Fruit fly (Drosophila melanogaster) whole organism, embryonic: ENCODE results near the gene Nup37.

ENCODE experiments used
- BtbVII ChIP-seq: fragments of 200-800 bp; sonication (Bioruptor generic); optimal IDR thresholded peaks from 3 replicates; lab custom pipeline; 2017; ENCODE audit warnings: missing biosample characterization, mild to moderate bottlenecking, missing genetic modification characterization
- CG11696 ChIP-seq: fragments of 200-800 bp; sonication (Bioruptor generic); IDR thresholded peaks from 2 replicates; pipeline ENCODE4 v1.3.6; 2022; ENCODE audit warnings: missing biosample characterization, missing genetic modification characterization
- CG18599 ChIP-seq: fragments of 200-800 bp; sonication (Bioruptor generic); optimal IDR thresholded peaks from 3 replicates; lab custom pipeline; 2017; ENCODE audit warnings: missing biosample characterization, missing genetic modification characterization, mild to moderate bottlenecking, moderate library complexity, missing genetic modification reagents
- CG31441 ChIP-seq: fragments of 200-800 bp; sonication (Bioruptor generic); IDR thresholded peaks from 2 replicates; pipeline ENCODE4 v1.3.6; 2022; ENCODE audit warnings: missing biosample characterization, missing genetic modification characterization
- CG6654 ChIP-seq: fragments of 200-800 bp; sonication (Bioruptor generic); optimal IDR thresholded peaks from 2 replicates; lab custom pipeline; 2017; ENCODE audit warnings: missing biosample characterization, mild to moderate bottlenecking, missing genetic modification characterization
- Dbx ChIP-seq: fragments of 200-800 bp; sonication (Bioruptor generic); IDR thresholded peaks from 3 replicates; pipeline ENCODE4 v1.3.6; 2022; ENCODE audit warnings: missing biosample characterization, missing genetic modification characterization
- GATAe ChIP-seq: fragments of 200-800 bp; sonication (Bioruptor generic); conservative IDR thresholded peaks from 2 replicates; pipeline ENCODE4 v1.3.6; 2022; ENCODE audit warnings: missing biosample characterization, missing genetic modification characterization
- Rfx ChIP-seq: fragments of 200-800 bp; sonication (Bioruptor generic); IDR thresholded peaks from 2 replicates; pipeline ENCODE4 v1.3.6; 2022; ENCODE audit warnings: missing biosample characterization, missing genetic modification characterization
- abd-A ChIP-seq: fragments of 200-800 bp; sonication (Bioruptor generic); optimal IDR thresholded peaks from 3 replicates; lab custom pipeline; 2019; ENCODE audit warnings: missing biosample characterization, mild to moderate bottlenecking, missing genetic modification characterization, moderate library complexity
- chinmo ChIP-seq: fragments of 200-800 bp; sonication (Bioruptor generic); IDR thresholded peaks from 4 replicates; pipeline ENCODE4 v1.3.6; 2022; ENCODE audit warnings: missing biosample characterization, missing genetic modification characterization; ENCODE audit not compliant: partially characterized antibody
- disco-r ChIP-seq: fragments of 200-800 bp; sonication (Bioruptor generic); optimal IDR thresholded peaks from 2 replicates; lab custom pipeline; 2016; ENCODE audit warnings: missing biosample characterization, missing genetic modification characterization
- dmrt99B ChIP-seq: fragments of 200-800 bp; sonication (Bioruptor generic); optimal IDR thresholded peaks from 2 replicates; lab custom pipeline; 2018; ENCODE audit warnings: missing biosample characterization, mild to moderate bottlenecking, missing genetic modification characterization, moderate library complexity
- exex ChIP-seq: fragments of 200-800 bp; sonication (Bioruptor generic); optimal IDR thresholded peaks from 4 replicates; lab custom pipeline; 2018; ENCODE audit warnings: missing biosample characterization, mild to moderate bottlenecking, missing genetic modification characterization, moderate library complexity
- eyg ChIP-seq: fragments of 200-800 bp; sonication (Bioruptor generic); optimal IDR thresholded peaks from 3 replicates; lab custom pipeline; 2016; ENCODE audit warnings: missing biosample characterization, missing genetic modification characterization
- grn ChIP-seq: fragments of 200-800 bp; sonication (Bioruptor generic); optimal IDR thresholded peaks from 3 replicates; lab custom pipeline; 2017; ENCODE audit warnings: missing biosample characterization, missing genetic modification characterization
- pita ChIP-seq: fragments of 200-800 bp; sonication (Bioruptor generic); optimal IDR thresholded peaks from 2 replicates; lab custom pipeline; 2017; ENCODE audit warnings: missing biosample characterization, mild to moderate bottlenecking, missing genetic modification characterization

Nup37 gene

DNA sequence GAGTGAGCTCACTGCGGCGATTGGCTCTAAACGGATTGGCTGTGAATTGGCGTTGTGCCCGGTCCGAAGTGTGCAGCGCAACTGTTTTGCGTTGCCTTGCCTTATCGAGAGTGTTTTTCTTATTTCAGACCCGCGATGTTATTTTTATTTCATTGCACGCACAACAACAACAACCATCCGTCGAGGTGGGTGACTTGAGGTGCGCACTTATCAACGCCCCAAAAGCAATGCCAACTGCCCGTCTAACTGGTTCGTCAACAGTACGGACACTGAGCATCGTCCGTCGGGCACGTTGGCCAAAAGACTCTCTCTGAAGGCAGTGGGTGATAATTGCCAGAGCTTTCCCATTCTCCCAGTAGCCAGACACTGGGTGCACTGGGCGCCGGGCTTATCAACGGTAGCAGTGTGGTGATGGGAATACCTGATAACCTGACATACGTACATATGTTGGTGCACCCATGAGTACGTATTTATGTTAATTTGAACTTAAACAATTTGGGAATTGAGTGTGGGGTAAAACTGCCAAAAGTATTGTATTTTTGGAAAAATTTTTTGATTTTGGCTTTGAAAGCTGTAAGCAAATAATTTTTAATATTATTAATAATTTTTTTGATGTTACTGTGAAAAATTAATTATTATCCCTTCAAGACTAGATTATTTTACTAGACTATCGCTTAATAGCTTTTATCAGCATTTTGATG is 48.0 kb downstream of the Nup37 start, which contains the start of gene CG31102 (continued):
- peak; percentile 85; the same call in 3 of the 4 replicates for TF ChIP-seq chinmo
- no peak for TF ChIP-seq eyg (GFP tag; lab: Kevin White, UChicago)
- peak; percentile 53; the same call in 1 of the 2 replicates for TF ChIP-seq CG11696
- peak; percentile 1 for TF ChIP-seq dmrt99B (tag; lab: Kevin White, UChicago)
- TF ChIP-seq Rfx (GFP tag; lab: Robert Waterston, UW): 0 out of 2 replicates have a peak, but pooled peaks have one; percentile 12
- no peak for TF ChIP-seq abd-A (tag; lab: Kevin White, UChicago)
- TF ChIP-seq CG31441: 0 out of 2 replicates have a peak, but pooled peaks have one; percentile 36
- 0 out of 2 replicates have a peak, but pooled peaks have one; percentile 29 for TF ChIP-seq GATAe
- TF ChIP-seq grn (GFP tag; lab: Kevin White, UChicago): peak; percentile 74
- 0 out of 3 replicates have a peak, but pooled peaks have one; percentile 37 for TF ChIP-seq Dbx
- TF ChIP-seq exex (tag; lab: Kevin White, UChicago): peak; percentile 78
- no peak for TF ChIP-seq pita (GFP tag; lab: Kevin White, UChicago)
- no peak for TF ChIP-seq disco-r
- no peak for TF ChIP-seq BtbVII (GFP tag; lab: Kevin White, UChicago)

DNA sequence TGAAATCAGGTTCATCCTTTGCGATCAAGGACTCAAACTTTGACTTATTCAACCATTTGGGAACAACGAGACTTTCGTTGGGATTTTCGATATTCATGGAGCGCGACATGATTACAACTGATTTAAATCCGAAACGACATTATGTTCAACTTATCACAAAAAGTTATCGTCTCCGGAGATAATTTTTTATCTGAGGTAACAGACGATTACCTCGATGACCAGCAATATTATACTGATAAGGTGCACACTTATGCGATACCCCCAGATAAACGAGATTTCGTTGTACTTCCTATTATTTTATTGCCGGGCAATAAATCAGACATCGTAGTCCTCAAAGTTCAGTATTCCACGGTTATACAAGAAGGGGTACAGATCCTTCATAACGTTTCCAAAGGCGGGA is 50.2 kb downstream of the Nup37 start, which contains the start of gene CG31097:
Gene CG31097, minus strand, starts transcription at position 101 of the 400 bp plus-strand sequence.
- peak; percentile 4 for TF ChIP-seq exex (tag; lab: Kevin White, UChicago)
- TF ChIP-seq CG6654 (GFP tag; lab: Kevin White, UChicago): no peak
- no peak for TF ChIP-seq CG18599
- TF ChIP-seq, all 482 proteins: peak for 1
